Fruit fly (Drosophila melanogaster): ENCODE measurements around the gene GstT3.
A peak's percentile ranks its signal among the peaks of the same experiment; 100 is the strongest.

The GstT3 gene

DNA sequence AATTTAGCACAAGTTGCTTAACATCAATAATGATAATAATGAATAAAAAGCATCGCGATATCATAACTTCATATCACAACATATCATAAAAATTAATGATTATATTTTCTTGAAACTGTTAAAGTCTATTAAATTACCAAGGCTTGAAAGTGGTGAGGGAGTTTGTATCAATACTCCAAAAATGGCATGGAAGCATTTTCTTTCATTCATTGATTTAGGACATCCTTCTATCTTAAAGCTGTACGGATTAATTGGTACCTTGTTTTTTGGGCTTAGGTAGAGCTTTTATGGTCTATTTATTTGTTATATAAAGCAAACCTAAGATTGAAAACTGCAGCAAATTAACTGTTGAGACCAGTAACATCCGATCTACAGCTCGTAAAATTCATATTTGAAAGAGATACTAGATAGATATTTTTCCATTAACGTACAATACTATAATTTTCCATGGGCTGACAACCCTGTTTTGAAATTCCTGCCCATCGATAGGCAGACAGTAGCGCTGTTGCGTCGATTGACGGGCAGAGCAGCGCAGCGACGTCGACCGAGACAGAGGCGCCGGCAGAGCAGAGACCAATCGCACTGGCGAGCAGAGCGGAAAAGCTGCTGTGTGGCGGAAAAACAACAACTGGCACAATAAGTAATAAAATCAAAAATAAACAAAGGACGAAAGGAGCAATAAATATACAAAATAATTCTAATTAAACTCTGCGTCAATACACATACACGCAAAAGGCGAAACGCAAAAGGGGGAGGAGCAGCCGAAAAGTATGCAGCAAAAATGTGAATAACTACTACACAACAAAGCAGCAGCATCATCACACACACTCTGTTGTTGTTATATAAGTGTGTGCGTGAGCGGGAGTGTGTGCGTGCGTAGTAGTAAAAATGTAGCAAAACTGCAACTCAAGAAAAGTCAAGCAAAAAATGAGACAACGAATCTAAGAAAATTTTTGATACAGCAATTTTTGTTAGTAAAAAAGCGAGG is 33.6 kb upstream of the GstT3 start, which contains the start of gene CG1695 (continued):
- TF ChIP-seq bcd (GFP tag; optimal IDR thresholded peaks at IDR 0.05) (peak; percentile 16), CG33213 (GFP tag; optimal IDR thresholded peaks at IDR 0.05) (no peak), fu2 (GFP tag; optimal IDR thresholded peaks at IDR 0.05) (peak; percentile 13), CG5953 (GFP tag; IDR thresholded peaks at IDR 0.05) (no peak), CG8478 (optimal IDR thresholded peaks at IDR 0.05) (no peak), CG17359 (tag; optimal IDR thresholded peaks at IDR 0.05) (no peak), CG12219 (GFP tag; optimal IDR thresholded peaks at IDR 0.05) (no peak), gt (GFP tag; IDR thresholded peaks at IDR 0.05) (no peak), E2f2 (GFP tag; IDR thresholded peaks at IDR 0.05) (peak; percentile 35; the same call in 1 of the 2 replicates), B-H2 (GFP tag; optimal IDR thresholded peaks at IDR 0.05) (no peak), CG16813 (GFP tag; IDR thresholded peaks at IDR 0.05; ENCODE audit: partially characterized antibody) (no peak), CG8765 (GFP tag; IDR thresholded peaks at IDR 0.05) (no peak), kni (GFP tag; optimal IDR thresholded peaks at IDR 0.05) (no peak), CG12299 (tag; optimal IDR thresholded peaks at IDR 0.05) (no peak), Lpt (GFP tag; optimal IDR thresholded peaks at IDR 0.05) (no peak), CG32532 (GFP tag; IDR thresholded peaks at IDR 0.05) (peak; percentile 31; the same call in 1 of the 2 replicates), CG9215 (GFP tag; IDR thresholded peaks at IDR 0.05) (no peak), wek (GFP tag; optimal IDR thresholded peaks at IDR 0.05) (no peak), HHEX (GFP tag; optimal IDR thresholded peaks at IDR 0.05) (no peak), CG1024 (GFP tag; IDR thresholded peaks at IDR 0.05) (no peak), slbo (GFP tag; IDR thresholded peaks at IDR 0.05) (peak; percentile 50; the same call in 1 of the 2 replicates), Side (GFP tag; optimal IDR thresholded peaks at IDR 0.05) (no peak), ci (GFP tag; IDR thresholded peaks at IDR 0.05) (peak; percentile 48; the same call in 1 of the 3 replicates), maf-S (GFP tag; optimal IDR thresholded peaks at IDR 0.05) (no peak), CG12104 (GFP tag; optimal IDR thresholded peaks at IDR 0.05) (peak; percentile 8), CG13296 (GFP tag; optimal IDR thresholded peaks at IDR 0.05) (no peak), lola (GFP tag; optimal IDR thresholded peaks at IDR 0.05) (no peak), crol (GFP tag; IDR thresholded peaks at IDR 0.05) (no peak), CG15514 (GFP tag; optimal IDR thresholded peaks at IDR 0.05) (peak; percentile 17), CG17385 (GFP tag; optimal IDR thresholded peaks at IDR 0.05) (peak; percentile 8), sens (GFP tag) (peak; percentile 90), so (GFP tag; IDR thresholded peaks at IDR 0.05) (0 out of 3 replicates have a peak, but pooled peaks have one; percentile 9), tup (GFP tag; optimal IDR thresholded peaks at IDR 0.05) (no peak), CG15011 (GFP tag; optimal IDR thresholded peaks at IDR 0.05) (no peak), CG1832 (GFP tag; optimal IDR thresholded peaks at IDR 0.05) (no peak), cg (GFP tag; optimal IDR thresholded peaks at IDR 0.05) (peak; percentile 74), psq (GFP tag; optimal IDR thresholded peaks at IDR 0.05) (no peak), CG1647 (GFP tag; optimal IDR thresholded peaks at IDR 0.05) (no peak), Mad (GFP tag; optimal IDR thresholded peaks at IDR 0.05) (no peak), Hr51 (GFP tag; optimal IDR thresholded peaks at IDR 0.05) (peak in 1 of 2 experiments; percentile 39), Hsf (GFP tag; optimal IDR thresholded peaks at IDR 0.05) (peak; percentile 26), scrt (GFP tag; optimal IDR thresholded peaks at IDR 0.05) (peak; percentile 17), ewg (GFP tag; optimal IDR thresholded peaks at IDR 0.05) (no peak), TFAM (GFP tag; optimal IDR thresholded peaks at IDR 0.05) (no peak), dmrt11E (tag; optimal IDR thresholded peaks at IDR 0.05) (no peak), CoRest (tag; optimal IDR thresholded peaks at IDR 0.05) (peak; percentile 36), sqz (GFP tag; optimal IDR thresholded peaks at IDR 0.05) (no peak), Med (GFP tag) (peak; percentile 81), ranshi (GFP tag; IDR thresholded peaks at IDR 0.05) (no peak)

Measured in whole organism, embryonic.